Fruit fly (Drosophila melanogaster): ENCODE results near the gene Hsp70Bb.

Hsp70Bb gene

DNA sequence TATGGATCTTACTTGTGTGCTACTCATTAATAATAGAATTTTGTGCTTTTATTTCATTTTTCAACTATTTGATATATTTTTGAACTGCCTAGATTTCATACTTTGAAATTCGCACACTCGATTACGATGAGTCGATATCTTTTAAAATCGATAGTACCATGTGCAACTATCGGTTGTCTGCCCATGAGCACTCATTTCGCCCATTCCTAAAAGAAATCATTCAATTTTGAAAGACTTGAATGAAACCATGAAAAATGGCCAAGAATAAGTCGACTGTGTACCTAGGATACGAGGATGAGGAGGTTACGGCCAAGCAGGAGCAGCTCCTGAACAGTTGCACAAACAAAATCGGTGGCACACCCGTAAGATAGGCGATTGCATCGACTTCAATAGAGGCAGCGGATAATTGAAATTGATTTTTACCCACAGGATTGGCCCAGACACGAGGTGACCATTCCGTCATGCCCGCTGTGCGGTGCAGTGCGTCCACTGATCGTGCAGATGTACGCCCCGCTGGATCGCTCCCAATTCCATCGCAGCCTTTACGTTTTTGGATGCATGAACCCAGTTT is 49.1 kb upstream of the Hsp70Bb start, which contains the start of gene trus (continued):
- TF ChIP-seq CG8089 (GFP tag; optimal IDR thresholded peaks at IDR 0.05) (no peak), Hmx (GFP tag; optimal IDR thresholded peaks at IDR 0.05) (no peak), Ets97D (GFP tag; optimal IDR thresholded peaks at IDR 0.05) (peak; percentile 4), ken (GFP tag; IDR thresholded peaks at IDR 0.05) (no peak), CG2875 (GFP tag; optimal IDR thresholded peaks at IDR 0.05) (no peak), h (optimal IDR thresholded peaks at IDR 0.05) (no peak), CrebB (tag; optimal IDR thresholded peaks at IDR 0.05) (no peak), fd3F (GFP tag; optimal IDR thresholded peaks at IDR 0.05) (no peak), CG15073 (GFP tag; optimal IDR thresholded peaks at IDR 0.05) (no peak), wdn (GFP tag; IDR thresholded peaks at IDR 0.05) (no peak), sob (GFP tag; IDR thresholded peaks at IDR 0.05) (no peak), MBD-R2 (GFP tag; IDR thresholded peaks at IDR 0.05) (peak; percentile 75), CG11560 (tag; IDR thresholded peaks at IDR 0.05) (peak; percentile 94), kah (GFP tag; optimal IDR thresholded peaks at IDR 0.05) (no peak), sug (tag; optimal IDR thresholded peaks at IDR 0.05) (peak; percentile 17), gfzf (GFP tag; optimal IDR thresholded peaks at IDR 0.05) (peak; percentile 24), CG6765 (GFP tag; optimal IDR thresholded peaks at IDR 0.05) (no peak), zen (tag; optimal IDR thresholded peaks at IDR 0.05) (peak; percentile 7), mld (GFP tag; IDR thresholded peaks at IDR 0.05; ENCODE audit: partially characterized antibody) (0 out of 3 replicates have a peak, but pooled peaks have one; percentile 52), schlank (tag; optimal IDR thresholded peaks at IDR 0.05) (no peak), CG8388 (GFP tag; optimal IDR thresholded peaks at IDR 0.05) (no peak), exex (tag; optimal IDR thresholded peaks at IDR 0.05) (no peak), vnd (GFP tag; IDR thresholded peaks at IDR 0.05; ENCODE audit: partially characterized antibody) (peak; percentile 76), lov (optimal IDR thresholded peaks at IDR 0.05) (no peak), lov (GFP tag; IDR thresholded peaks at IDR 0.05) (no peak), pita (GFP tag; optimal IDR thresholded peaks at IDR 0.05) (no peak), CG10321 (GFP tag; IDR thresholded peaks at IDR 0.05) (no peak), CG7556 (GFP tag; optimal IDR thresholded peaks at IDR 0.05) (no peak), her (GFP tag; optimal IDR thresholded peaks at IDR 0.05) (no peak), YL-1 (GFP tag; optimal IDR thresholded peaks at IDR 0.05) (peak; percentile 55), NC2α (GFP tag; optimal IDR thresholded peaks at IDR 0.05) (no peak), Aef1 (GFP tag; IDR thresholded peaks at IDR 0.05) (no peak), Usf (GFP tag; optimal IDR thresholded peaks at IDR 0.05) (no peak), Kr (GFP tag; optimal IDR thresholded peaks at IDR 0.05) (no peak), abd-A (tag; optimal IDR thresholded peaks at IDR 0.05) (no peak), fu2 (GFP tag; optimal IDR thresholded peaks at IDR 0.05) (no peak), chif (GFP tag; optimal IDR thresholded peaks at IDR 0.05) (no peak), chinmo (GFP tag; IDR thresholded peaks at IDR 0.05; ENCODE audit: partially characterized antibody) (peak; percentile 87), bab2 (GFP tag; optimal IDR thresholded peaks at IDR 0.05) (no peak), CG30431 (GFP tag; optimal IDR thresholded peaks at IDR 0.05) (no peak), Drgx (GFP tag; IDR thresholded peaks at IDR 0.05) (no peak), Doc2 (GFP tag; IDR thresholded peaks at IDR 0.05) (no peak), pzg (GFP tag; optimal IDR thresholded peaks at IDR 0.05) (peak; percentile 70), bigmax (GFP tag; optimal IDR thresholded peaks at IDR 0.05) (no peak), BEAF-32 (GFP tag; optimal IDR thresholded peaks at IDR 0.05) (peak; percentile 83), CG1603 (tag; optimal IDR thresholded peaks at IDR 0.05) (no peak), lbe (GFP tag; optimal IDR thresholded peaks at IDR 0.05) (no peak), CHES-1-like (GFP tag; optimal IDR thresholded peaks at IDR 0.05) (no peak), Ada2b (GFP tag; IDR thresholded peaks at IDR 0.05) (no peak), CG18011 (GFP tag; optimal IDR thresholded peaks at IDR 0.05) (no peak), CG11085 (GFP tag; IDR thresholded peaks at IDR 0.05) (no peak), Lpt (GFP tag; optimal IDR thresholded peaks at IDR 0.05) (no peak)

Data from whole organism, embryonic.